Worm (Caenorhabditis elegans): ENCODE results near the gene K05F1.1.

ce11 chrII:5831373-5831772 is 30.2 kb downstream of the K05F1.1 start:
- no peak for TF ChIP-seq unc-62 (GFP tag; optimal IDR thresholded peaks at IDR 0.05)
- TF ChIP-seq him-1 (tag; optimal IDR thresholded peaks at IDR 0.05) = no peak
- TF ChIP-seq T26A5.8 (tag; optimal IDR thresholded peaks at IDR 0.05) = no peak
- TF ChIP-seq K12H6.12 (tag; optimal IDR thresholded peaks at IDR 0.05) = no peak
- no peak for TF ChIP-seq tbx-9 (tag; optimal IDR thresholded peaks at IDR 0.05; ENCODE audit: borderline replicate concordance)
- no peak for TF ChIP-seq F57A8.1 (GFP tag; optimal IDR thresholded peaks at IDR 0.05)
- TF ChIP-seq lin-54 (GFP tag; optimal IDR thresholded peaks at IDR 0.05) = no peak
- TF ChIP-seq madf-8 (GFP tag; conservative IDR thresholded peaks at IDR 0.05) = no peak
- TF ChIP-seq ceh-100 (GFP tag; IDR thresholded peaks at IDR 0.05) = no peak
- TF ChIP-seq ztf-26 (tag; optimal IDR thresholded peaks at IDR 0.05) = no peak
- no peak for TF ChIP-seq aptf-2 (GFP tag; conservative IDR thresholded peaks at IDR 0.05)
- no peak for TF ChIP-seq dpl-1 (GFP tag; optimal IDR thresholded peaks at IDR 0.05)
- no peak for TF ChIP-seq die-1 (tag; optimal IDR thresholded peaks at IDR 0.05)

Data from whole organism, young adult.